Worm (Caenorhabditis elegans): Measurements from ENCODE around the gene F44E2.10.

DNA sequence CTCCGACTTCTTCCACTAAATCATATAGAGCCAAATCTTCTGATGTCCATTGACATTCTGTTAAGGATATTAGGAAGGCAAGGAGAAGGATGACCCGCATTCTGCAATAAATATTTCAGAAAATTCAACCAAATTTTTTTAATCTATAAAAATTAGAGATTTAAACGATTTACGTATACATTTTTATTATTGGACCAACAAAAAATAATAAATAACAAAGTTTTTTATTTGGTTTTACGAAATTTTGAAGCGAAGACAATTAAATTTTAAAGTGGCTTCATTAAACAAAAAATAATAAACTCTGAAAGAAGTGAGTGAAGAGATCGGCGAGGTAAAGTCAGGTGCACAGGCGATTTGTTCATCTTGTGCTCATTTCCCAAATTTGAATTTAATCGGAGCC, 3.8 kb downstream of the F44E2.10 start, which contains the start of gene F54F2.9:
- TF ChIP-seq unc-39 (tag; optimal IDR thresholded peaks at IDR 0.05), result no peak
- no peak for TF ChIP-seq ztf-11 (tag; optimal IDR thresholded peaks at IDR 0.05)
- no peak for TF ChIP-seq mep-1 (tag; optimal IDR thresholded peaks at IDR 0.05)
- no peak for TF ChIP-seq unc-62 (GFP tag; optimal IDR thresholded peaks at IDR 0.05)
- no peak for TF ChIP-seq elt-3 (tag; optimal IDR thresholded peaks at IDR 0.05)
- no peak for TF ChIP-seq pha-4 (tag; optimal IDR thresholded peaks at IDR 0.05)
- no peak for TF ChIP-seq mls-2 (tag; optimal IDR thresholded peaks at IDR 0.05)
